Worm (Caenorhabditis elegans) whole organism, young adult: ENCODE data around the gene mip-2.
A peak's percentile ranks its signal among the peaks of the same experiment; 100 is the strongest.

Experiments
- B0261.1 ChIP-seq: sonication (generic microtip); optimal IDR thresholded peaks from 2 replicates; lab custom pipeline; 2016; ENCODE audit warnings: mild to moderate bottlenecking, missing genetic modification characterization, moderate library complexity, missing compliant biosample characterization
- B0336.3 ChIP-seq: fragments of 200-800 bp; sonication (Bioruptor generic); IDR thresholded peaks from 2 replicates; pipeline ENCODE4 v1.3.6; 2022; ENCODE audit warnings: missing genetic modification characterization, missing compliant biosample characterization
- C06A6.2 ChIP-seq: fragments of 200-800 bp; sonication (Bioruptor generic); conservative IDR thresholded peaks from 2 replicates; pipeline ENCODE4 v1.3.6; 2022; ENCODE audit warnings: missing genetic modification characterization, missing compliant biosample characterization
- D2030.7 ChIP-seq: fragments of 200-800 bp; sonication (Bioruptor generic); IDR thresholded peaks from 2 replicates; pipeline ENCODE4 v1.3.6; 2022; ENCODE audit warnings: missing genetic modification reagents, missing genetic modification characterization, missing compliant biosample characterization
- F22D6.2 ChIP-seq: sonication (generic microtip); optimal IDR thresholded peaks from 2 replicates; lab custom pipeline; 2016; ENCODE audit warnings: mild to moderate bottlenecking, missing genetic modification characterization, missing compliant biosample characterization
- F23B12.7 ChIP-seq: sonication (generic microtip); optimal IDR thresholded peaks from 2 replicates; lab custom pipeline; 2017; ENCODE audit warnings: missing genetic modification characterization, mild to moderate bottlenecking, missing compliant biosample characterization, antibody characterized with exemption, moderate library complexity; ENCODE audit not compliant: insufficient read depth
- F55B11.4 ChIP-seq: sonication (generic microtip); optimal IDR thresholded peaks from 2 replicates; lab custom pipeline; 2016; ENCODE audit warnings: missing compliant biosample characterization, missing genetic modification characterization, borderline replicate concordance; ENCODE audit not compliant: insufficient read depth
- K11D2.4 ChIP-seq: fragments of 200-800 bp; sonication (Bioruptor generic); IDR thresholded peaks from 2 replicates; pipeline ENCODE4 v1.3.6; 2022; ENCODE audit warnings: missing genetic modification reagents, missing genetic modification characterization, missing compliant biosample characterization
- Y53F4B.3 ChIP-seq: fragments of 200-800 bp; sonication (Bioruptor generic); IDR thresholded peaks from 2 replicates; pipeline ENCODE4 v1.3.6; 2022; ENCODE audit warnings: missing genetic modification reagents, missing genetic modification characterization, missing compliant biosample characterization
- Y95B8A.8 ChIP-seq: fragments of 200-800 bp; sonication (Bioruptor generic); IDR thresholded peaks from 2 replicates; pipeline ENCODE4 v1.3.6; 2022; ENCODE audit warnings: missing genetic modification reagents, missing genetic modification characterization, missing compliant biosample characterization
- akir-1 ChIP-seq: fragments of 200-800 bp; sonication (Bioruptor generic); optimal IDR thresholded peaks from 2 replicates; lab custom pipeline; 2018; ENCODE audit warnings: mild to moderate bottlenecking, missing genetic modification characterization, moderate library complexity, missing compliant biosample characterization
- aptf-3 ChIP-seq: fragments of 200-800 bp; sonication (Bioruptor generic); IDR thresholded peaks from 2 replicates; pipeline ENCODE4 v1.3.6; 2022; ENCODE audit warnings: missing genetic modification characterization, missing compliant biosample characterization
- atf-7 ChIP-seq: sonication (generic microtip); optimal IDR thresholded peaks from 2 replicates; lab custom pipeline; 2017; ENCODE audit warnings: mild to moderate bottlenecking, missing genetic modification characterization, missing compliant biosample characterization
- attf-6 ChIP-seq: fragments of 200-800 bp; sonication (Bioruptor generic); IDR thresholded peaks from 2 replicates; pipeline ENCODE4 v1.3.6; 2022; ENCODE audit warnings: missing genetic modification reagents, missing genetic modification characterization, missing compliant biosample characterization
- bed-2 ChIP-seq: fragments of 200-800 bp; sonication (Bioruptor generic); IDR thresholded peaks from 2 replicates; pipeline ENCODE4 v1.3.6; 2022; ENCODE audit warnings: missing genetic modification reagents, missing genetic modification characterization, missing compliant biosample characterization
- ccch-3 ChIP-seq: fragments of 200-800 bp; sonication (Bioruptor generic); optimal IDR thresholded peaks from 2 replicates; lab custom pipeline; 2018; ENCODE audit warnings: mild to moderate bottlenecking, missing genetic modification characterization, missing compliant biosample characterization
- ceh-100 ChIP-seq: fragments of 200-800 bp; sonication (Bioruptor generic); IDR thresholded peaks from 2 replicates; pipeline ENCODE4 v1.3.6; 2022; ENCODE audit warnings: missing genetic modification reagents, missing genetic modification characterization, missing compliant biosample characterization
- ceh-27 ChIP-seq: fragments of 200-800 bp; sonication (Bioruptor generic); optimal IDR thresholded peaks from 2 replicates; lab custom pipeline; 2018; ENCODE audit warnings: mild to moderate bottlenecking, missing genetic modification characterization, moderate library complexity, missing compliant biosample characterization
- ceh-58 ChIP-seq: fragments of 200-800 bp; sonication (Bioruptor generic); IDR thresholded peaks from 2 replicates; pipeline ENCODE4 v1.3.6; 2022; ENCODE audit warnings: missing genetic modification characterization, missing compliant biosample characterization
- ceh-91 ChIP-seq: fragments of 200-800 bp; sonication (Bioruptor generic); IDR thresholded peaks from 2 replicates; pipeline ENCODE4 v1.3.6; 2022; ENCODE audit warnings: missing genetic modification reagents, missing genetic modification characterization, missing compliant biosample characterization
- chd-7 ChIP-seq: sonication (generic microtip); optimal IDR thresholded peaks from 2 replicates; lab custom pipeline; 2016; ENCODE audit warnings: mild to moderate bottlenecking, missing genetic modification characterization, moderate library complexity, missing compliant biosample characterization
- dox-1 ChIP-seq: fragments of 200-800 bp; sonication (Bioruptor generic); IDR thresholded peaks from 2 replicates; pipeline ENCODE4 v1.3.6; 2022; ENCODE audit warnings: missing genetic modification reagents, missing genetic modification characterization, missing compliant biosample characterization
- dpff-1 ChIP-seq: sonication (generic microtip); optimal IDR thresholded peaks from 2 replicates; lab custom pipeline; 2017; ENCODE audit warnings: mild to moderate bottlenecking, missing genetic modification characterization, missing compliant biosample characterization
- ets-4 ChIP-seq: fragments of 200-800 bp; sonication (Bioruptor generic); optimal IDR thresholded peaks from 2 replicates; lab custom pipeline; 2018; ENCODE audit warnings: mild to moderate bottlenecking, missing genetic modification characterization, missing compliant biosample characterization
- gei-17 ChIP-seq: fragments of 200-800 bp; sonication (Bioruptor generic); optimal IDR thresholded peaks from 2 replicates; lab custom pipeline; 2018; ENCODE audit warnings: mild to moderate bottlenecking, missing genetic modification characterization, missing compliant biosample characterization
- him-1 ChIP-seq: sonication (generic microtip); optimal IDR thresholded peaks from 2 replicates; lab custom pipeline; 2016; ENCODE audit warnings: missing genotype, missing genetic modification reagents, missing genetic modification characterization, missing compliant biosample characterization
- hmg-1.2 ChIP-seq: fragments of 200-800 bp; sonication (Bioruptor generic); IDR thresholded peaks from 2 replicates; pipeline ENCODE4 v1.3.6; 2022; ENCODE audit warnings: missing genetic modification reagents, missing genetic modification characterization, missing compliant biosample characterization
- lag-1 ChIP-seq: fragments of 200-800 bp; sonication (Bioruptor generic); IDR thresholded peaks from 2 replicates; pipeline ENCODE4 v1.3.6; 2022; ENCODE audit warnings: missing genetic modification reagents, missing genetic modification characterization, missing compliant biosample characterization
- madf-8 ChIP-seq: fragments of 200-800 bp; sonication (Bioruptor generic); conservative IDR thresholded peaks from 2 replicates; pipeline ENCODE4 v1.3.6; 2022; ENCODE audit warnings: missing genetic modification reagents, missing genetic modification characterization, missing compliant biosample characterization
- nhr-120 ChIP-seq: fragments of 200-800 bp; sonication (Bioruptor generic); IDR thresholded peaks from 2 replicates; pipeline ENCODE4 v1.3.6; 2022; ENCODE audit warnings: missing genetic modification characterization, missing compliant biosample characterization
- rcor-1 ChIP-seq: fragments of 200-800 bp; sonication (Bioruptor generic); IDR thresholded peaks from 2 replicates; pipeline ENCODE4 v1.3.6; 2022; ENCODE audit warnings: missing genetic modification reagents, missing genetic modification characterization, missing compliant biosample characterization
- rec-8 ChIP-seq, 2 experiments: sonication (generic microtip); optimal IDR thresholded peaks; 2 replicates each; lab custom pipeline; 2016; ENCODE audit warnings: mild to moderate bottlenecking in 2 of 2, missing genetic modification characterization in 2 of 2, missing genetic modification reagents in 2 of 2, missing genotype in 2 of 2, missing biosample characterization in 1 of 2, missing compliant biosample characterization in 1 of 2, moderate library complexity in 1 of 2
- sea-2 ChIP-seq: fragments of 200-800 bp; sonication (Bioruptor generic); IDR thresholded peaks from 2 replicates; pipeline ENCODE4 v1.3.6; 2022; ENCODE audit warnings: missing genetic modification characterization, missing compliant biosample characterization
- snpc-1.3 ChIP-seq: sonication (generic microtip); optimal IDR thresholded peaks from 2 replicates; lab custom pipeline; 2017; ENCODE audit warnings: missing genetic modification characterization, mild to moderate bottlenecking, missing compliant biosample characterization, antibody characterized with exemption, moderate library complexity, missing genotype, missing genetic modification reagents; ENCODE audit not compliant: insufficient read depth
- snpc-3.4 ChIP-seq: sonication (generic microtip); optimal IDR thresholded peaks from 2 replicates; lab custom pipeline; 2017; ENCODE audit warnings: missing genetic modification characterization, mild to moderate bottlenecking, missing compliant biosample characterization, antibody characterized with exemption, moderate library complexity, missing genotype, missing genetic modification reagents
- snpc-4 ChIP-seq, 5 experiments: fragments of 150-350 bp in 1 of 5; sonication (generic microtip) in 4 of 5; optimal IDR thresholded peaks; 2 replicates each; lab custom pipeline; 2014 to 2018; ENCODE audit warnings: missing genetic modification characterization in 5 of 5, missing biosample characterization in 3 of 5, antibody characterized with exemption in 2 of 5, mild to moderate bottlenecking in 2 of 5, missing compliant biosample characterization in 2 of 5, missing genotype in 2 of 5, moderate library complexity in 2 of 5, missing genetic modification reagents in 1 of 5
- tbx-9 ChIP-seq: sonication (generic microtip); optimal IDR thresholded peaks from 2 replicates; lab custom pipeline; 2016; ENCODE audit warnings: borderline replicate concordance, missing genetic modification characterization, inconsistent platforms, missing compliant biosample characterization
- ztf-28 ChIP-seq: fragments of 200-800 bp; sonication (Bioruptor generic); IDR thresholded peaks from 2 replicates; pipeline ENCODE4 v1.3.6; 2022; ENCODE audit warnings: missing genetic modification reagents, missing genetic modification characterization, missing compliant biosample characterization

The mip-2 gene

DNA sequence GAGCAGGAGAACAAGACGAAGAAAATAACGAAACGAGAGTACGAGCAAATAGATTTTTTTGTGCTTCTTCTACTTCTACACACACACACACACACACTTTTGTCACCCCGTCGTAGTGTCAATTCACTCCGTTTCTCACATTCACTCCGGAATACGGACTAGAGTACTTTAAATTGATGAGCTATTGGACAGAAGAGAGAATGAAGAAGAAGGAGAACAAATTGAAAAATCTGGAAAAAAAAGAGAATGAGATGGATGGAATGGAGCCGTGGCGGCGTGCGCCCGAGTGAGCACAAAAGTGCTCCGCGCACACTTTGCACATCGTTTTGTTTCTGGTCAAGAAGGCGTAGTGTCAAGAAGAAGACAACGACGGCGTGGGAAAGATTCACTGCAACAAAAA is 15.7 kb upstream of the mip-2 start:
- TF ChIP-seq rec-8 (tag; optimal IDR thresholded peaks at IDR 0.05; lab: Kevin White, UChicago) (no peak), dox-1 (GFP tag; lab: Robert Waterston, UW) (no peak), gei-17 (no peak), him-1 (no peak), ceh-91 (GFP tag; lab: Robert Waterston, UW) (no peak), nhr-120 (GFP tag; lab: Robert Waterston, UW) (no peak), F23B12.7 (no peak), ceh-100 (no peak), snpc-4 (GFP tag; optimal IDR thresholded peaks at IDR 0.05; lab: Kevin White, UChicago) (no peak), snpc-4 (tag; optimal IDR thresholded peaks at IDR 0.05; lab: Kevin White, UChicago) (no peak), ccch-3 (GFP tag; lab: Kevin White, UChicago) (no peak), C06A6.2 (GFP tag; lab: Robert Waterston, UW) (no peak), tbx-9 (no peak), attf-6 (no peak), hmg-1.2 (GFP tag; lab: Robert Waterston, UW) (no peak), K11D2.4 (no peak), rcor-1 (GFP tag; lab: Robert Waterston, UW) (no peak), ceh-58 (no peak), snpc-1.3 (tag; lab: Kevin White, UChicago) (no peak)

DNA sequence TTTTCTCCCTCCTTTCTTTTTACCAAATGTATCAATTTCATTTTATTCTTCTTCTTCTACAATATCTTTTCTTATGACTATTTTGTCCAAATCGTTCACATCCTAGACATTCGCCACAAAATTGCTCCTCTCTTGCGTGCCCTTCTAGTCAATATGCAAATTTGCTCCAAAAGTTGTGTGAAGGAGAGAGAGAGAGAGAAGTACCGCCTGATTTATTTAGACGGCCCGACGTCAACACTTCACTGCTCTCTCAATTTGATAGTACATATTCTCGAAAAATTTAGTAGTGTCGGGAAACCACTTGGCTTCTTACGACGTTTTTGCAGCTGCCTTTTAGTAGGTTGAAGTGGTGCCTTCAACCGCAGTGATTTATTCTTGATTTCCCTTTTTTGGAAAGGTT is 14.8 kb upstream of the mip-2 start:
- TF ChIP-seq madf-8 (GFP tag; lab: Robert Waterston, UW) (no peak), ceh-27 (GFP tag; lab: Kevin White, UChicago) (peak; percentile 32)

DNA sequence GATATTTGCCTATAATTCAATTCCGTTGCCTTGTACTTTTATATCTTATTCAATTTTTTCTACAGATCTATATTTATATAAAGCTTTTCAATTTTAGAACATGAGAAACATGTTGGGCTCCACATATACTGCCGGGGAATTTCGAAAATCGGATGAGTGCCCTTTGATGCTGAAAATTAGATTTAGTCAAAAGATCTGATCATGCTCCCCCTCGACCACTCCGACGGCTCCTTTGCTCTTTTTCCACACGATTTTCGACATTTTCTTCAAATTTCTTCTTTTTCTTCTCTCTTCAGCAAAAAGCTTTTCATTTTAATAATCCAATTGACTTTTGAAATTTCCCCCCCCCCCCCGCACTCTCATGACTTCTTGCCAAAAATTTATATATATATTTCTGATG is 9.7 kb upstream of the mip-2 start:
- no peak for TF ChIP-seq dpff-1 (tag; lab: Kevin White, UChicago)
- TF ChIP-seq atf-7 (tag; lab: Kevin White, UChicago) = no peak
- TF ChIP-seq F55B11.4 (tag; lab: Kevin White, UChicago) = no peak
- no peak for TF ChIP-seq bed-2 (GFP tag; lab: Robert Waterston, UW)
- TF ChIP-seq tbx-9 = no peak
- TF ChIP-seq Y95B8A.8 = no peak
- TF ChIP-seq chd-7 (tag; lab: Kevin White, UChicago) = no peak
- no peak for TF ChIP-seq snpc-3.4 (tag; lab: Kevin White, UChicago)
- no peak for TF ChIP-seq akir-1 (GFP tag; lab: Kevin White, UChicago)
- no peak for TF ChIP-seq F22D6.2
- TF ChIP-seq ets-4 = no peak
- TF ChIP-seq, all 124 proteins: peak for 0

DNA sequence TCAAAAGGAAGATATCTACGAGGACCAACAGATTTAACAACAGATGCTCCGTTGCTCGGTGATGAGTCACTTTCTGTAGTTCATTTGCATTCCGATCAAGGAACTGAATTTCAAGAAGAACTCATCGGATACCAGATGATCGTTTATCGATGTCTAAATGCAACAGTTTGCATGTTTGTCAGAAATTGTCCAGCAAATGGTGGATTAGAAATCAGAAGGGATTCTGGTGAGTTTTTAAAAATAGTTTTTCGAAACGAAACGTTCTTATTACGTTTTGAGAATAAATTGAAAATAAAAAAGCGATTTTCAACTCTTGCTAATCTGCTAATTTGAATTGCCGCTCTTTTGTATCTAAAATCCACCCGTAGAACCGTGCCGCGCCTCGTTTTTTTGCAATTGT is 8.1 kb upstream of the mip-2 start:
- TF ChIP-seq ztf-28 (GFP tag; lab: Robert Waterston, UW) = no peak
- no peak for TF ChIP-seq B0336.3 (GFP tag; lab: Robert Waterston, UW)
- TF ChIP-seq Y53F4B.3 (GFP tag; lab: Robert Waterston, UW) = no peak
- no peak for TF ChIP-seq ets-4
- no peak for TF ChIP-seq D2030.7 (GFP tag; lab: Robert Waterston, UW)
- TF ChIP-seq B0261.1 (tag; lab: Kevin White, UChicago) = no peak
- TF ChIP-seq aptf-3 (GFP tag; lab: Robert Waterston, UW) = no peak
- no peak for TF ChIP-seq lag-1 (GFP tag; lab: Robert Waterston, UW)
- TF ChIP-seq sea-2 = no peak
